Fruit fly (Drosophila melanogaster): ENCODE measurements around the gene KLHL18.

dm6 chr3R:12049113-12049512 is 38.9 kb upstream of the KLHL18 start, which contains the start of gene CG14739:
- TF ChIP-seq Myc (optimal IDR thresholded peaks at IDR 0.05) (no peak), insv (optimal IDR thresholded peaks at IDR 0.05) (no peak), h (optimal IDR thresholded peaks at IDR 0.05) (no peak), psq (optimal IDR thresholded peaks at IDR 0.05) (no peak)

All from Kc167 (cell line).